Worm (Caenorhabditis elegans): Measurements from ENCODE around the gene gasr-8.
A peak's percentile ranks its signal among the peaks of the same experiment; 100 is the strongest.

The gasr-8 gene

ce11 chrV:14649929-14650328 is 39.0 kb upstream of the gasr-8 start:
- TF ChIP-seq cebp-1 (GFP tag; IDR thresholded peaks at IDR 0.05) (no peak), cebp-1 (tag; optimal IDR thresholded peaks at IDR 0.05) (peak; percentile 19), F37B4.10 (GFP tag; IDR thresholded peaks at IDR 0.05) (no peak)

DNA sequence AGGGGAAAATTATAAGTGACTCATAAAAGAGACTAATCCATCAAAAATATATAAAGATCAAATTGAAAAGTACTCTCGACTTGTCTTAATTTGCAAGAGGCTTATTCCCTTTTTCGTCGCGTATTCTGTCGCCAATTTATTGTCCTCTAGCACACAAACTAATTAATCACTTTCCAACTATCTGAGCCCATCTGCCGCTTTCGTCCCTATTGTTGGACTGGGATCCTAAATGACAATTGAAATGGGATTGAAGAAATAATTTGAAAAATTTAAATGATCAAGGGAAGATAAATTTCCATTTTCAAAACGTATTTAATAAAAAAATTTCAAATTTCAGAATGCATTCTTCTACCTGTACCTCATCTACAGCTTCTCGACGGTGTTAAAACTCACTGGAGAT is 38.3 kb upstream of the gasr-8 start:
- TF ChIP-seq ceh-91 (GFP tag; IDR thresholded peaks at IDR 0.05) (no peak), ceh-27 (GFP tag; optimal IDR thresholded peaks at IDR 0.05) (no peak), pbrm-1 (GFP tag; IDR thresholded peaks at IDR 0.05) (no peak)

DNA sequence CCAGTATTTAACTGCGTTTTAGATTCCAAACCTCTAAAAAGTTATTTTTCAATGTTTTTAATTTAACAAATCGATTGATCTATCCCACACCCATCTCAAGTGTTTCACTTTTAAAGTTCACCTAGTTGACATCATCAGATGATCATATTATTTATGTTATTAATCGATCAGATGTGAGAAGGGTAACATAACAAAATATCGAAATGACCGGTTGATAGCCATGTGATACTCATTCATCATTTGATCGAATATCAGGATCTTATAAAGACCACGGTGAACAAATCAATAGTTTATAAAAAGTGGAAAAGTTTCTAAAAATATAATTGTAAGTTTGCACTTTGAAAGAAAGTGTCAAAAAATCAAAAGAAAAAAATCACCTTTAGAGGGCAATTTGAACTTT is 33.2 kb upstream of the gasr-8 start:
- no peak for TF ChIP-seq unc-62 (GFP tag; optimal IDR thresholded peaks at IDR 0.05)
- no peak for TF ChIP-seq attf-5 (GFP tag; optimal IDR thresholded peaks at IDR 0.05)
- no peak for TF ChIP-seq F52B5.7 (tag; optimal IDR thresholded peaks at IDR 0.05)
- TF ChIP-seq lsl-1 (GFP tag; optimal IDR thresholded peaks at IDR 0.05) = no peak
- no peak for TF ChIP-seq F57A8.1 (GFP tag; optimal IDR thresholded peaks at IDR 0.05)
- TF ChIP-seq egl-44 (GFP tag; IDR thresholded peaks at IDR 0.05) = no peak
- no peak for TF ChIP-seq hlh-12 (tag; optimal IDR thresholded peaks at IDR 0.05)
- no peak for TF ChIP-seq ZK185.1 (tag; optimal IDR thresholded peaks at IDR 0.05; ENCODE audit: poor library complexity, severe bottlenecking)
- no peak for TF ChIP-seq gei-17 (GFP tag; optimal IDR thresholded peaks at IDR 0.05)
- no peak for TF ChIP-seq D2030.7 (GFP tag; IDR thresholded peaks at IDR 0.05)
- no peak for TF ChIP-seq K12H6.12 (tag; optimal IDR thresholded peaks at IDR 0.05)
- TF ChIP-seq F37B4.10 (GFP tag; IDR thresholded peaks at IDR 0.05) = no peak
- TF ChIP-seq pbrm-1 (GFP tag; IDR thresholded peaks at IDR 0.05) = no peak
- TF ChIP-seq xnd-1 (tag; optimal IDR thresholded peaks at IDR 0.05) = no peak
- no peak for TF ChIP-seq Y53G8AR.9 (GFP tag; conservative IDR thresholded peaks at IDR 0.05)

- TF ChIP-seq lin-26 (GFP tag; IDR thresholded peaks at IDR 0.05) (peak; percentile 16; the same call in 1 of the 2 replicates), F22D6.2 (tag; optimal IDR thresholded peaks at IDR 0.05) (no peak), Y79H2A.3 (GFP tag; conservative IDR thresholded peaks at IDR 0.05) (no peak), lin-54 (GFP tag; optimal IDR thresholded peaks at IDR 0.05) (no peak)
Observed at ce11 chrV:14656970-14657369, 31.9 kb upstream of the gasr-8 start.

- TF ChIP-seq K12H6.12 (tag; optimal IDR thresholded peaks at IDR 0.05) (no peak), madf-10 (tag; optimal IDR thresholded peaks at IDR 0.05) (no peak), mes-4 (tag; optimal IDR thresholded peaks at IDR 0.05) (no peak), attf-6 (GFP tag; IDR thresholded peaks at IDR 0.05) (no peak), F39B2.1 (GFP tag; IDR thresholded peaks at IDR 0.05) (no peak), ceh-27 (GFP tag; optimal IDR thresholded peaks at IDR 0.05) (no peak), unc-130 (GFP tag; optimal IDR thresholded peaks at IDR 0.05) (no peak), ekl-4 (GFP tag; IDR thresholded peaks at IDR 0.05) (no peak), sptf-2 (GFP tag; optimal IDR thresholded peaks at IDR 0.05) (no peak), egl-44 (GFP tag; IDR thresholded peaks at IDR 0.05) (no peak), atf-7 (tag; optimal IDR thresholded peaks at IDR 0.05) (no peak), ztf-22 (GFP tag; optimal IDR thresholded peaks at IDR 0.05) (no peak), madf-8 (GFP tag; conservative IDR thresholded peaks at IDR 0.05) (no peak), die-1 (tag; optimal IDR thresholded peaks at IDR 0.05) (no peak), F57A8.1 (GFP tag; optimal IDR thresholded peaks at IDR 0.05) (no peak)
Observed at ce11 chrV:14658131-14658530, 30.8 kb upstream of the gasr-8 start, which contains the start of gene slc-25A29. slc-25A29 (minus strand) TSS chrV:14658175.
